Worm (Caenorhabditis elegans) whole organism, late embryonic: ENCODE results near the gene F44E5.5.

ENCODE experiments used
- C38D4.7 ChIP-seq: fragments of 200-800 bp; sonication (Bioruptor generic); optimal IDR thresholded peaks from 2 replicates; lab custom pipeline; 2018; ENCODE audit warnings: mild to moderate bottlenecking, missing genetic modification characterization, moderate library complexity, missing compliant biosample characterization
- F13H6.1 ChIP-seq: sonication (generic microtip); optimal IDR thresholded peaks from 2 replicates; lab custom pipeline; 2016; ENCODE audit warnings: missing genetic modification characterization, missing compliant biosample characterization
- K09A11.1 ChIP-seq: sonication (generic microtip); optimal IDR thresholded peaks from 2 replicates; lab custom pipeline; 2017; ENCODE audit warnings: antibody characterized with exemption, mild to moderate bottlenecking, missing genetic modification characterization, missing compliant biosample characterization; ENCODE audit not compliant: insufficient read depth
- ama-1 ChIP-seq: fragments of 150-350 bp; optimal IDR thresholded peaks from 2 replicates; lab custom pipeline; 2014
- ceh-18 ChIP-seq: sonication (generic microtip); optimal IDR thresholded peaks from 2 replicates; lab custom pipeline; 2016; ENCODE audit warnings: missing genetic modification characterization, missing compliant biosample characterization
- ceh-2 ChIP-seq: sonication (generic microtip); optimal IDR thresholded peaks from 2 replicates; lab custom pipeline; 2016; ENCODE audit warnings: missing genotype, missing genetic modification characterization, missing compliant biosample characterization
- ceh-31 ChIP-seq: sonication (generic microtip); optimal IDR thresholded peaks from 2 replicates; lab custom pipeline; 2016; ENCODE audit warnings: missing genetic modification characterization, missing compliant biosample characterization
- ceh-34 ChIP-seq: sonication (generic microtip); optimal IDR thresholded peaks from 2 replicates; lab custom pipeline; 2016; ENCODE audit warnings: mild to moderate bottlenecking, missing genetic modification characterization, missing compliant biosample characterization
- ceh-48 ChIP-seq: sonication (generic microtip); optimal IDR thresholded peaks from 2 replicates; lab custom pipeline; 2016; ENCODE audit warnings: missing genetic modification characterization, inconsistent platforms, missing compliant biosample characterization
- ceh-9 ChIP-seq: sonication (generic microtip); optimal IDR thresholded peaks from 2 replicates; lab custom pipeline; 2016; ENCODE audit warnings: mild to moderate bottlenecking, missing genetic modification characterization, inconsistent platforms, missing compliant biosample characterization
- che-1 ChIP-seq: sonication (generic microtip); optimal IDR thresholded peaks from 2 replicates; lab custom pipeline; 2016; ENCODE audit warnings: mild to moderate bottlenecking, missing genetic modification characterization, missing compliant biosample characterization
- dve-1 ChIP-seq: sonication (generic microtip); optimal IDR thresholded peaks from 2 replicates; lab custom pipeline; 2017; ENCODE audit warnings: antibody characterized with exemption, mild to moderate bottlenecking, missing genetic modification characterization, missing compliant biosample characterization
- elt-2 ChIP-seq: sonication (generic microtip); optimal IDR thresholded peaks from 2 replicates; lab custom pipeline; 2016; ENCODE audit warnings: missing genetic modification reagents, missing genetic modification characterization, missing compliant biosample characterization
- elt-4 ChIP-seq: sonication (generic microtip); optimal IDR thresholded peaks from 2 replicates; lab custom pipeline; 2016; ENCODE audit warnings: missing genetic modification characterization, missing compliant biosample characterization
- ets-4 ChIP-seq: sonication (generic microtip); optimal IDR thresholded peaks from 2 replicates; lab custom pipeline; 2016; ENCODE audit warnings: missing genetic modification characterization, missing compliant biosample characterization
- eyg-1 ChIP-seq: sonication (generic microtip); optimal IDR thresholded peaks from 2 replicates; lab custom pipeline; 2016; ENCODE audit warnings: missing genotype, missing genetic modification characterization, missing compliant biosample characterization
- fax-1 ChIP-seq: sonication (generic microtip); optimal IDR thresholded peaks from 2 replicates; lab custom pipeline; 2016; ENCODE audit warnings: missing genotype, missing genetic modification characterization, missing compliant biosample characterization
- gmeb-2 ChIP-seq: sonication (generic microtip); optimal IDR thresholded peaks from 2 replicates; lab custom pipeline; 2016; ENCODE audit warnings: missing genetic modification characterization, inconsistent platforms, missing compliant biosample characterization
- hlh-13 ChIP-seq: fragments of 200-800 bp; sonication (Bioruptor generic); optimal IDR thresholded peaks from 2 replicates; lab custom pipeline; 2018; ENCODE audit warnings: mild to moderate bottlenecking, missing genetic modification characterization, missing compliant biosample characterization
- hlh-15 ChIP-seq: sonication (generic microtip); optimal IDR thresholded peaks from 2 replicates; lab custom pipeline; 2016; ENCODE audit warnings: missing genetic modification characterization, missing compliant biosample characterization
- hlh-8 ChIP-seq: sonication (generic microtip); optimal IDR thresholded peaks from 2 replicates; lab custom pipeline; 2016; ENCODE audit warnings: missing genotype, missing genetic modification characterization, missing compliant biosample characterization
- nhr-232 ChIP-seq: sonication (generic microtip); optimal IDR thresholded peaks from 2 replicates; lab custom pipeline; 2016; ENCODE audit warnings: missing genetic modification characterization, missing compliant biosample characterization
- npax-4 ChIP-seq: sonication (generic microtip); optimal IDR thresholded peaks from 2 replicates; lab custom pipeline; 2016; ENCODE audit warnings: missing genetic modification characterization, missing compliant biosample characterization
- pat-9 ChIP-seq: fragments of 200-800 bp; sonication (Bioruptor generic); optimal IDR thresholded peaks from 2 replicates; lab custom pipeline; 2018; ENCODE audit warnings: mild to moderate bottlenecking, missing genetic modification characterization, moderate library complexity, missing compliant biosample characterization
- pha-2 ChIP-seq: sonication (generic microtip); optimal IDR thresholded peaks from 2 replicates; lab custom pipeline; 2017; ENCODE audit warnings: mild to moderate bottlenecking, missing genetic modification characterization, missing compliant biosample characterization
- rnt-1 ChIP-seq: sonication (generic microtip); optimal IDR thresholded peaks from 2 replicates; lab custom pipeline; 2016; ENCODE audit warnings: missing genetic modification characterization, missing compliant biosample characterization
- sox-2 ChIP-seq: fragments of 200-800 bp; sonication (Bioruptor generic); IDR thresholded peaks from 2 replicates; pipeline ENCODE4 v1.3.6; 2022; ENCODE audit warnings: missing genetic modification reagents, missing genetic modification characterization, missing compliant biosample characterization
- syd-9 ChIP-seq: sonication (generic microtip); optimal IDR thresholded peaks from 2 replicates; lab custom pipeline; 2016; ENCODE audit warnings: mild to moderate bottlenecking, missing genetic modification characterization, moderate library complexity, missing compliant biosample characterization
- tbx-7 ChIP-seq: sonication (generic microtip); optimal IDR thresholded peaks from 2 replicates; lab custom pipeline; 2016; ENCODE audit warnings: missing genotype, missing genetic modification characterization, missing compliant biosample characterization
- ttx-3 ChIP-seq: sonication (generic microtip); optimal IDR thresholded peaks from 2 replicates; lab custom pipeline; 2016; ENCODE audit warnings: missing genetic modification reagents, missing genetic modification characterization, missing compliant biosample characterization
- unc-3 ChIP-seq, 2 experiments: fragments of 200-800 bp in 1 of 2; sonication (Bioruptor generic) in 1 of 2; sonication (generic microtip) in 1 of 2; conservative IDR thresholded peaks in 1 of 2; optimal IDR thresholded peaks in 1 of 2; 2 replicates each; pipeline versions ENCODE4 v1.3.6 to Lab custom; 2016 to 2022; ENCODE audit warnings: missing compliant biosample characterization in 2 of 2, missing genetic modification characterization in 2 of 2, missing genetic modification reagents in 1 of 2
- unc-55 ChIP-seq: sonication (generic microtip); optimal IDR thresholded peaks from 2 replicates; lab custom pipeline; 2017; ENCODE audit warnings: missing biosample characterization, missing genetic modification reagents, missing genetic modification characterization
- zip-5 ChIP-seq: sonication (generic microtip); optimal IDR thresholded peaks from 2 replicates; lab custom pipeline; 2016; ENCODE audit warnings: missing genetic modification characterization, missing compliant biosample characterization

F44E5.5 gene

ce11 chrII:11790458-11790857, 31.0 kb downstream of the F44E5.5 start, which contains the start of gene F43G6.4:
Gene F43G6.4, plus strand, starts transcription at chrII:11790758.
- no peak for TF ChIP-seq npax-4 (tag; lab: Kevin White, UChicago)
- TF ChIP-seq pha-2 (tag; lab: Kevin White, UChicago), result no peak

ce11 chrII:11794392-11794791, 34.9 kb downstream of the F44E5.5 start:
- TF ChIP-seq ceh-9 (tag; lab: Kevin White, UChicago), result no peak
- TF ChIP-seq sox-2 (GFP tag; lab: Robert Waterston, UW), result no peak
- TF ChIP-seq ceh-31 (tag; lab: Kevin White, UChicago), result no peak
- TF ChIP-seq pat-9 (tag; lab: Kevin White, UChicago), result no peak
- TF ChIP-seq elt-2 (tag; lab: Kevin White, UChicago), result no peak
- no peak for TF ChIP-seq ceh-18
- TF ChIP-seq fax-1 (tag; lab: Kevin White, UChicago), result no peak

- TF ChIP-seq nhr-232 (tag; lab: Kevin White, UChicago) (no peak), zip-5 (tag; lab: Kevin White, UChicago) (no peak), ceh-48 (tag; lab: Kevin White, UChicago) (no peak), elt-2 (tag; lab: Kevin White, UChicago) (peak; percentile 80), K09A11.1 (tag; lab: Kevin White, UChicago) (no peak), ceh-2 (tag; lab: Kevin White, UChicago) (no peak)
Observed at ce11 chrII:11797194-11797593, 37.7 kb downstream of the F44E5.5 start.

- TF ChIP-seq hlh-8, result no peak
- no peak for TF ChIP-seq che-1 (tag; lab: Kevin White, UChicago)
- no peak for TF ChIP-seq ama-1
- no peak for TF ChIP-seq ets-4
- TF ChIP-seq rnt-1 (tag; lab: Kevin White, UChicago), result no peak
- no peak for TF ChIP-seq unc-3 (GFP tag; conservative IDR thresholded peaks at IDR 0.05; lab: Robert Waterston, UW)
- no peak for TF ChIP-seq unc-3 (tag; optimal IDR thresholded peaks at IDR 0.05; lab: Kevin White, UChicago)
- no peak for TF ChIP-seq gmeb-2 (tag; lab: Kevin White, UChicago)
- TF ChIP-seq K09A11.1 (tag; lab: Kevin White, UChicago), result no peak
- no peak for TF ChIP-seq dve-1 (tag; lab: Kevin White, UChicago)
Observed at ce11 chrII:11798737-11799136, 39.3 kb downstream of the F44E5.5 start, which contains the start of gene hda-5. Gene hda-5, plus strand, starts transcription at chrII:11799037.

ce11 chrII:11802451-11802850, 43.0 kb downstream of the F44E5.5 start, which contains the start of gene F43G6.17:
Gene F43G6.17, plus strand, starts transcription at chrII:11802751.
- TF ChIP-seq elt-2 (tag; lab: Kevin White, UChicago) (peak; percentile 57), tbx-7 (tag; lab: Kevin White, UChicago) (no peak)

ce11 chrII:11806256-11806655, 46.8 kb downstream of the F44E5.5 start, which contains the start of gene jmjd-1.1:
Gene jmjd-1.1, plus strand, starts transcription at chrII:11806556.
- TF ChIP-seq pha-2 (tag; lab: Kevin White, UChicago), result no peak
- no peak for TF ChIP-seq ceh-34 (tag; lab: Kevin White, UChicago)
- no peak for TF ChIP-seq F13H6.1 (tag; lab: Kevin White, UChicago)
- TF ChIP-seq zip-5 (tag; lab: Kevin White, UChicago), result no peak
- no peak for TF ChIP-seq ets-4
- no peak for TF ChIP-seq syd-9 (tag; lab: Kevin White, UChicago)
- TF ChIP-seq ttx-3 (tag; lab: Kevin White, UChicago), result no peak
- TF ChIP-seq fax-1 (tag; lab: Kevin White, UChicago), result no peak
- no peak for TF ChIP-seq ceh-18
- no peak for TF ChIP-seq eyg-1 (tag; lab: Kevin White, UChicago)
- TF ChIP-seq ceh-9 (tag; lab: Kevin White, UChicago), result no peak
- no peak for TF ChIP-seq unc-55 (GFP tag; lab: Kevin White, UChicago)
- TF ChIP-seq elt-4 (tag; lab: Kevin White, UChicago), result no peak
- TF ChIP-seq ceh-2 (tag; lab: Kevin White, UChicago), result no peak
- no peak for TF ChIP-seq dve-1 (tag; lab: Kevin White, UChicago)
- TF ChIP-seq hlh-13 (GFP tag; lab: Kevin White, UChicago), result no peak
- no peak for TF ChIP-seq C38D4.7 (GFP tag; lab: Kevin White, UChicago)
- no peak for TF ChIP-seq hlh-15
- no peak for TF ChIP-seq nhr-232 (tag; lab: Kevin White, UChicago)
- TF ChIP-seq K09A11.1 (tag; lab: Kevin White, UChicago), result no peak
- TF ChIP-seq, all 69 proteins: peak for 0
